Fruit fly (Drosophila melanogaster) whole organism, embryonic: Measurements from ENCODE around the gene CG32985.

ENCODE experiments used
- Atf6 ChIP-seq: fragments of 200-800 bp; sonication (Bioruptor generic); IDR thresholded peaks from 2 replicates; pipeline ENCODE4 v1.3.6; 2022; ENCODE audit warnings: missing biosample characterization, missing genetic modification characterization
- CG10321 ChIP-seq: fragments of 200-800 bp; sonication (Bioruptor generic); IDR thresholded peaks from 2 replicates; pipeline ENCODE4 v1.3.6; 2022; ENCODE audit warnings: missing biosample characterization, missing genetic modification characterization
- CG10959 ChIP-seq: fragments of 200-800 bp; sonication (Bioruptor generic); IDR thresholded peaks from 2 replicates; pipeline ENCODE4 v1.3.6; 2022; ENCODE audit warnings: missing biosample characterization, missing genetic modification characterization
- CG12104 ChIP-seq: fragments of 200-800 bp; sonication (Bioruptor generic); optimal IDR thresholded peaks from 3 replicates; lab custom pipeline; 2016; ENCODE audit warnings: missing biosample characterization, missing genetic modification characterization
- CG13287 ChIP-seq: fragments of 200-800 bp; sonication (Bioruptor generic); IDR thresholded peaks from 2 replicates; pipeline ENCODE4 v1.3.6; 2022; ENCODE audit warnings: missing biosample characterization, missing genetic modification characterization; ENCODE audit not compliant: partially characterized antibody
- H15 ChIP-seq: fragments of 200-800 bp; sonication (Bioruptor generic); IDR thresholded peaks from 3 replicates; pipeline ENCODE4 v1.3.6; 2022; ENCODE audit warnings: missing biosample characterization, missing genetic modification characterization
- NC2α ChIP-seq: fragments of 200-800 bp; sonication (Bioruptor generic); optimal IDR thresholded peaks from 2 replicates; lab custom pipeline; 2016; ENCODE audit warnings: missing biosample characterization, missing genetic modification characterization
- amos ChIP-seq: fragments of 200-800 bp; sonication (Bioruptor generic); IDR thresholded peaks from 2 replicates; pipeline ENCODE4 v1.3.6; 2022; ENCODE audit warnings: missing biosample characterization, missing genetic modification characterization; ENCODE audit not compliant: partially characterized antibody
- crp ChIP-seq, 2 experiments: fragments of 200-800 bp; sonication (Bioruptor generic); optimal IDR thresholded peaks; 2 replicates in 1 of 2; 3 replicates in 1 of 2; lab custom pipeline; 2017; ENCODE audit warnings: missing biosample characterization in 2 of 2, missing genetic modification characterization in 2 of 2, mild to moderate bottlenecking in 1 of 2, moderate library complexity in 1 of 2
- disco-r ChIP-seq: fragments of 200-800 bp; sonication (Bioruptor generic); optimal IDR thresholded peaks from 2 replicates; lab custom pipeline; 2016; ENCODE audit warnings: missing biosample characterization, missing genetic modification characterization
- slbo ChIP-seq: fragments of 200-800 bp; sonication (Bioruptor generic); IDR thresholded peaks from 2 replicates; pipeline ENCODE4 v1.3.6; 2022; ENCODE audit warnings: missing biosample characterization, missing genetic modification characterization
- zfh2 ChIP-seq: fragments of 200-800 bp; sonication (Bioruptor generic); optimal IDR thresholded peaks from 2 replicates; lab custom pipeline; 2016; ENCODE audit warnings: missing biosample characterization, missing genetic modification characterization

DNA sequence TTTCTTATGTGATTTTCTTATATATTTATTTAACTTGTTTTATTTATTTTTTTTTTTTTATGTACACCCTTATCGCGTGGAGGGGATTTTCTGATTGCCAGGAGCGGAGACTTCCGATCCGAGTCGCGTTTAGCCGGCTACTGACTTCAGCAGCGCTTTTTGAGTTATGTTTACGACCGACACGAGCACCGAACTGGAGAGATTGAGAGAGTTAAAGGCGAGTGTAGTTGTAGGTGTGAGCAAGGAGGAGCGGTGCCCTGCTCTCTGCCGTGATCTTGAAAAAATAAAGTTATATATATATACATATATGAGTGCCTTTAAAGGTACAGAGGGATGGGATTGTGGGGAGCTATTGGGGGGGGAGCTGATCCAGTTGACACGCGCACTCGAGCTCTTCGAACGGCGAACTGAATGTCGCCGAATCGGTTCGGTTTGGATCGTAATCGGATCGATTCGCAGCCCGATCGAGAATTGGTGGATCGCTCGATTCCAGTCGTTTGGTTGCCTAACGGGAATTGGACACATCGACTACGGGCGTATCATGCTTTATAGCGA lies 26.8 kb downstream of the CG32985 start, which contains the start of gene rost:
- TF ChIP-seq slbo (GFP tag; lab: Robert Waterston, UW) (no peak), CG12104 (no peak), CG13287 (GFP tag; lab: Robert Waterston, UW) (no peak), CG10959 (no peak), crp (GFP tag; optimal IDR thresholded peaks at IDR 0.05; lab: Kevin White, UChicago) (no peak), amos (no peak; the same call in 1 of the 2 replicates), H15 (no peak), zfh2 (GFP tag; lab: Kevin White, UChicago) (no peak), Atf6 (GFP tag; lab: Robert Waterston, UW) (no peak), disco-r (GFP tag; lab: Kevin White, UChicago) (no peak), CG10321 (no peak), NC2α (no peak)
